Fruit fly (Drosophila melanogaster): ENCODE results near the gene CG31055.

dm6 chr3R:27706581-27707181 is 18.7 kb upstream of the CG31055 start, which contains the start of the genes CROT and CG12877:
- TF ChIP-seq fd3F (GFP tag; optimal IDR thresholded peaks at IDR 0.05) = peak; percentile 73
- peak; percentile 80 for TF ChIP-seq PHDP (tag; optimal IDR thresholded peaks at IDR 0.05)
